Fruit fly (Drosophila melanogaster) whole organism, embryonic: ENCODE results near the gene mRpS9.

Source experiments
- Atf3 ChIP-seq: fragments of 200-800 bp; sonication (Bioruptor generic); optimal IDR thresholded peaks from 3 replicates; lab custom pipeline; 2016; ENCODE audit warnings: missing biosample characterization, missing genetic modification characterization
- CG10147 ChIP-seq: fragments of 200-800 bp; sonication (Bioruptor generic); optimal IDR thresholded peaks from 2 replicates; lab custom pipeline; 2019; ENCODE audit warnings: missing biosample characterization, mild to moderate bottlenecking, missing genetic modification characterization, moderate library complexity
- CG10274 ChIP-seq: fragments of 200-800 bp; sonication (Bioruptor generic); optimal IDR thresholded peaks from 3 replicates; lab custom pipeline; 2017; ENCODE audit warnings: missing biosample characterization, mild to moderate bottlenecking, missing genetic modification characterization
- CG10321 ChIP-seq: fragments of 200-800 bp; sonication (Bioruptor generic); IDR thresholded peaks from 2 replicates; pipeline ENCODE4 v1.3.6; 2022; ENCODE audit warnings: missing biosample characterization, missing genetic modification characterization
- CG10543 ChIP-seq: fragments of 200-800 bp; sonication (Bioruptor generic); optimal IDR thresholded peaks from 3 replicates; lab custom pipeline; 2017; ENCODE audit warnings: missing biosample characterization, mild to moderate bottlenecking, missing genetic modification characterization, moderate library complexity
- CG12236 ChIP-seq: fragments of 200-800 bp; sonication (Bioruptor generic); optimal IDR thresholded peaks from 2 replicates; lab custom pipeline; 2016; ENCODE audit warnings: missing biosample characterization, missing genetic modification characterization
- CG14965 ChIP-seq: fragments of 200-800 bp; sonication (Bioruptor generic); optimal IDR thresholded peaks from 2 replicates; lab custom pipeline; 2016; ENCODE audit warnings: missing biosample characterization, missing genetic modification characterization, borderline replicate concordance
- CG15479 ChIP-seq: fragments of 200-800 bp; sonication (Bioruptor generic); optimal IDR thresholded peaks from 3 replicates; lab custom pipeline; 2019; ENCODE audit warnings: missing biosample characterization, mild to moderate bottlenecking, missing genetic modification characterization, moderate library complexity
- CG15514 ChIP-seq: fragments of 200-800 bp; sonication (Bioruptor generic); optimal IDR thresholded peaks from 3 replicates; lab custom pipeline; 2017; ENCODE audit warnings: missing biosample characterization, missing genetic modification characterization, mild to moderate bottlenecking, moderate library complexity, missing genetic modification reagents
- CG1602 ChIP-seq: fragments of 200-800 bp; sonication (Bioruptor generic); optimal IDR thresholded peaks from 3 replicates; lab custom pipeline; 2016; ENCODE audit warnings: missing biosample characterization, missing genetic modification characterization
- CG1832 ChIP-seq: fragments of 200-800 bp; sonication (Bioruptor generic); optimal IDR thresholded peaks from 2 replicates; lab custom pipeline; 2017; ENCODE audit warnings: missing biosample characterization, mild to moderate bottlenecking, missing genetic modification characterization, inconsistent platforms
- CG18599 ChIP-seq: fragments of 200-800 bp; sonication (Bioruptor generic); optimal IDR thresholded peaks from 3 replicates; lab custom pipeline; 2017; ENCODE audit warnings: missing biosample characterization, missing genetic modification characterization, mild to moderate bottlenecking, moderate library complexity, missing genetic modification reagents
- CG2116 ChIP-seq: fragments of 200-800 bp; sonication (Bioruptor generic); optimal IDR thresholded peaks from 3 replicates; lab custom pipeline; 2018; ENCODE audit warnings: missing biosample characterization, mild to moderate bottlenecking, missing genetic modification characterization
- CG30403 ChIP-seq: fragments of 200-800 bp; sonication (Bioruptor generic); optimal IDR thresholded peaks from 3 replicates; lab custom pipeline; 2016; ENCODE audit warnings: missing biosample characterization, missing genetic modification characterization
- CG31365 ChIP-seq: fragments of 200-800 bp; sonication (Bioruptor generic); optimal IDR thresholded peaks from 2 replicates; lab custom pipeline; 2018; ENCODE audit warnings: missing biosample characterization, mild to moderate bottlenecking, missing genetic modification characterization
- CG31441 ChIP-seq: fragments of 200-800 bp; sonication (Bioruptor generic); IDR thresholded peaks from 2 replicates; pipeline ENCODE4 v1.3.6; 2022; ENCODE audit warnings: missing biosample characterization, missing genetic modification characterization
- CG32767 ChIP-seq: fragments of 200-800 bp; sonication (Bioruptor generic); IDR thresholded peaks from 2 replicates; pipeline ENCODE4 v1.3.6; 2022; ENCODE audit warnings: missing biosample characterization, missing genetic modification characterization
- CG3995 ChIP-seq: fragments of 200-800 bp; sonication (Bioruptor generic); optimal IDR thresholded peaks from 3 replicates; lab custom pipeline; 2016; ENCODE audit warnings: missing biosample characterization, missing genetic modification characterization
- CG4854 ChIP-seq: fragments of 200-800 bp; sonication (Bioruptor generic); optimal IDR thresholded peaks from 2 replicates; lab custom pipeline; 2016; ENCODE audit warnings: missing biosample characterization, missing genetic modification characterization, inconsistent platforms
- CG9727 ChIP-seq: fragments of 200-800 bp; sonication (Bioruptor generic); optimal IDR thresholded peaks from 3 replicates; lab custom pipeline; 2017; ENCODE audit warnings: missing biosample characterization, mild to moderate bottlenecking, missing genetic modification characterization
- D ChIP-seq, 2 experiments: fragments of 200-800 bp in 1 of 2; fragments of >200 bp in 1 of 2; sonication (Bioruptor generic) in 1 of 2; optimal IDR thresholded peaks; 2 replicates in 1 of 2; 3 replicates in 1 of 2; lab custom pipeline; 2017; ENCODE audit warnings: mild to moderate bottlenecking in 1 of 2, missing biosample characterization in 1 of 2, missing genetic modification characterization in 1 of 2, missing genetic modification reagents in 1 of 2
- E2f1 ChIP-seq: fragments of 200-800 bp; sonication (Bioruptor generic); IDR thresholded peaks from 2 replicates; pipeline ENCODE4 v1.3.6; 2022; ENCODE audit warnings: missing biosample characterization, missing genetic modification characterization
- ERR ChIP-seq: fragments of 200-800 bp; sonication (Bioruptor generic); optimal IDR thresholded peaks from 2 replicates; lab custom pipeline; 2016; ENCODE audit warnings: missing biosample characterization, missing genetic modification characterization
- Eip74EF ChIP-seq, 2 experiments: fragments of 200-800 bp in 1 of 2; fragments of >200 bp in 1 of 2; sonication (Bioruptor generic) in 1 of 2; optimal IDR thresholded peaks; 2 replicates each; lab custom pipeline; 2017 to 2019; ENCODE audit warnings: missing biosample characterization in 2 of 2, missing genetic modification characterization in 2 of 2, mild to moderate bottlenecking in 1 of 2, moderate library complexity in 1 of 2
- Ets97D ChIP-seq: fragments of 200-800 bp; sonication (Bioruptor generic); optimal IDR thresholded peaks from 3 replicates; lab custom pipeline; 2016; ENCODE audit warnings: missing biosample characterization, missing genetic modification characterization
- HHEX ChIP-seq: fragments of 200-800 bp; sonication (Bioruptor generic); optimal IDR thresholded peaks from 3 replicates; lab custom pipeline; 2017; ENCODE audit warnings: missing biosample characterization, mild to moderate bottlenecking, missing genetic modification characterization, missing genetic modification reagents
- HLH3B ChIP-seq: fragments of 200-800 bp; sonication (Bioruptor generic); IDR thresholded peaks from 2 replicates; pipeline ENCODE4 v1.3.6; 2022; ENCODE audit warnings: missing biosample characterization, missing genetic modification characterization
- MTF-1 ChIP-seq: fragments of 200-800 bp; sonication (Bioruptor generic); optimal IDR thresholded peaks from 2 replicates; lab custom pipeline; 2018; ENCODE audit warnings: missing biosample characterization, mild to moderate bottlenecking, missing genetic modification characterization, borderline replicate concordance
- Mes4 ChIP-seq: fragments of 200-800 bp; sonication (Bioruptor generic); optimal IDR thresholded peaks from 2 replicates; lab custom pipeline; 2016; ENCODE audit warnings: missing biosample characterization, missing genetic modification characterization
- NC2β ChIP-seq: fragments of 200-800 bp; sonication (Bioruptor generic); optimal IDR thresholded peaks from 2 replicates; lab custom pipeline; 2016; ENCODE audit warnings: missing biosample characterization, missing genetic modification characterization
- ac ChIP-seq: fragments of 200-800 bp; sonication (Bioruptor generic); optimal IDR thresholded peaks from 3 replicates; lab custom pipeline; 2017; ENCODE audit warnings: missing biosample characterization, mild to moderate bottlenecking, missing genetic modification characterization
- al ChIP-seq: fragments of 200-800 bp; sonication (Bioruptor generic); IDR thresholded peaks from 2 replicates; pipeline ENCODE4 v1.3.6; 2022; ENCODE audit warnings: missing biosample characterization, missing genetic modification characterization
- az2 ChIP-seq: fragments of 200-800 bp; sonication (Bioruptor generic); optimal IDR thresholded peaks from 3 replicates; lab custom pipeline; 2016; ENCODE audit warnings: missing biosample characterization, missing genetic modification characterization
- btn ChIP-seq: fragments of 200-800 bp; sonication (Bioruptor generic); optimal IDR thresholded peaks from 2 replicates; lab custom pipeline; 2016; ENCODE audit warnings: missing biosample characterization, missing genetic modification characterization
- cg ChIP-seq: fragments of 200-800 bp; sonication (Bioruptor generic); optimal IDR thresholded peaks from 3 replicates; lab custom pipeline; 2019; ENCODE audit warnings: missing biosample characterization, mild to moderate bottlenecking, missing genetic modification characterization, moderate library complexity
- dan ChIP-seq: fragments of 200-800 bp; sonication (Bioruptor generic); IDR thresholded peaks from 2 replicates; pipeline ENCODE4 v1.3.6; 2022; ENCODE audit warnings: missing biosample characterization, missing genetic modification characterization
- eve ChIP-seq, 2 experiments: fragments of >200 bp; optimal IDR thresholded peaks; 2 replicates each; lab custom pipeline; 2017; ENCODE audit warnings: missing biosample characterization in 2 of 2, missing genetic modification characterization in 2 of 2
- inv ChIP-seq: fragments of 200-800 bp; sonication (Bioruptor generic); IDR thresholded peaks from 2 replicates; pipeline ENCODE4 v1.3.6; 2022; ENCODE audit warnings: missing biosample characterization, missing genetic modification characterization; ENCODE audit not compliant: partially characterized antibody
- lab ChIP-seq: fragments of 200-800 bp; sonication (Bioruptor generic); optimal IDR thresholded peaks from 3 replicates; lab custom pipeline; 2017; ENCODE audit warnings: missing biosample characterization, missing genetic modification characterization, mild to moderate bottlenecking, moderate library complexity, missing genetic modification reagents
- pnt ChIP-seq: fragments of 200-800 bp; sonication (Bioruptor generic); optimal IDR thresholded peaks from 3 replicates; lab custom pipeline; 2016; ENCODE audit warnings: missing biosample characterization, missing genetic modification characterization
- pum ChIP-seq: fragments of 200-800 bp; sonication (Bioruptor generic); optimal IDR thresholded peaks from 2 replicates; lab custom pipeline; 2016; ENCODE audit warnings: missing biosample characterization, missing genetic modification characterization
- pzg ChIP-seq: fragments of 200-800 bp; sonication (Bioruptor generic); optimal IDR thresholded peaks from 3 replicates; lab custom pipeline; 2018; ENCODE audit warnings: missing biosample characterization, mild to moderate bottlenecking, missing genetic modification characterization, moderate library complexity
- row ChIP-seq: fragments of 200-800 bp; sonication (Bioruptor generic); IDR thresholded peaks from 3 replicates; pipeline ENCODE4 v1.3.6; 2022; ENCODE audit warnings: missing biosample characterization, missing genetic modification characterization
- sug ChIP-seq: fragments of 200-800 bp; optimal IDR thresholded peaks from 2 replicates; lab custom pipeline; 2019; ENCODE audit warnings: missing biosample characterization, mild to moderate bottlenecking, missing genetic modification characterization, moderate library complexity
- tio ChIP-seq: fragments of 200-800 bp; sonication (Bioruptor generic); optimal IDR thresholded peaks from 2 replicates; lab custom pipeline; 2017; ENCODE audit warnings: missing biosample characterization, missing genetic modification characterization, inconsistent platforms
- ttk ChIP-seq: fragments of 200-800 bp; sonication (Bioruptor generic); IDR thresholded peaks from 2 replicates; pipeline ENCODE4 v2.1.2; 2022; ENCODE audit warnings: missing biosample characterization, missing genetic modification characterization
- vfl ChIP-seq: fragments of 200-800 bp; sonication (Bioruptor generic); optimal IDR thresholded peaks from 2 replicates; lab custom pipeline; 2016; ENCODE audit warnings: missing biosample characterization, missing genetic modification characterization
- vvl ChIP-seq: fragments of 200-800 bp; sonication (Bioruptor generic); IDR thresholded peaks from 2 replicates; pipeline ENCODE4 v1.3.6; 2022; ENCODE audit warnings: missing biosample characterization, missing genetic modification characterization
- wor ChIP-seq: fragments of 200-800 bp; sonication (Bioruptor generic); IDR thresholded peaks from 2 replicates; pipeline ENCODE4 v1.3.6; 2022; ENCODE audit warnings: missing biosample characterization, missing genetic modification characterization
- zfh1 ChIP-seq: fragments of 200-800 bp; sonication (Bioruptor generic); IDR thresholded peaks from 3 replicates; pipeline ENCODE4 v1.3.6; 2022; ENCODE audit warnings: missing biosample characterization, missing genetic modification characterization

The mRpS9 gene

dm6 chr3R:7886859-7887190 lies 15.6 kb downstream of the mRpS9 start, which contains the start of gene ArgRS-m (continued):
- TF ChIP-seq CG10147 (GFP tag; lab: Kevin White, UChicago) (peak; percentile 30), HHEX (GFP tag; lab: Kevin White, UChicago) (no peak), lab (GFP tag; lab: Kevin White, UChicago) (peak; percentile 78), Atf3 (peak; percentile 55), Mes4 (GFP tag; lab: Kevin White, UChicago) (peak; percentile 29), CG3995 (GFP tag; lab: Kevin White, UChicago) (peak; percentile 12), eve (GFP tag; optimal IDR thresholded peaks at IDR 0.05; lab: Kevin White, UChicago) (no peak), MTF-1 (GFP tag; lab: Kevin White, UChicago) (no peak), CG10321 (GFP tag; lab: Robert Waterston, UW) (no peak), HLH3B (GFP tag; lab: Robert Waterston, UW) (0 out of 2 replicates have a peak, but pooled peaks have one; percentile 7), CG14965 (GFP tag; lab: Kevin White, UChicago) (no peak), az2 (GFP tag; lab: Kevin White, UChicago) (no peak), CG1832 (GFP tag; lab: Kevin White, UChicago) (no peak), btn (GFP tag; lab: Kevin White, UChicago) (no peak), vfl (GFP tag; lab: Kevin White, UChicago) (no peak), CG31365 (tag; lab: Kevin White, UChicago) (no peak), pzg (GFP tag; lab: Kevin White, UChicago) (peak; percentile 83), wor (GFP tag; lab: Robert Waterston, UW) (no peak), CG12236 (GFP tag; lab: Kevin White, UChicago) (no peak), CG30403 (GFP tag; lab: Kevin White, UChicago) (peak; percentile 66), inv (no peak), CG32767 (GFP tag; lab: Robert Waterston, UW) (0 out of 2 replicates have a peak, but pooled peaks have one; percentile 47), NC2β (peak; percentile 24), al (no peak; the same call in 1 of the 2 replicates), Ets97D (GFP tag; lab: Kevin White, UChicago) (peak; percentile 63), CG18599 (GFP tag; lab: Kevin White, UChicago) (peak; percentile 75), cg (no peak), ac (GFP tag; lab: Kevin White, UChicago) (no peak), ERR (GFP tag; lab: Kevin White, UChicago) (peak; percentile 16), tio (GFP tag; lab: Kevin White, UChicago) (no peak), pnt (GFP tag; lab: Kevin White, UChicago) (no peak), CG10543 (peak; percentile 59), CG1602 (GFP tag; lab: Kevin White, UChicago) (peak; percentile 16), pum (GFP tag; lab: Kevin White, UChicago) (no peak), E2f1 (GFP tag; lab: Robert Waterston, UW) (no peak), CG31441 (no peak), CG15479 (GFP tag; lab: Kevin White, UChicago) (no peak), CG15514 (peak; percentile 95), Eip74EF (GFP tag; optimal IDR thresholded peaks at IDR 0.05; lab: Kevin White, UChicago) (no peak), row (peak; percentile 59; the same call in 2 of the 3 replicates), CG9727 (peak; percentile 46), CG10274 (GFP tag; lab: Kevin White, UChicago) (no peak), ttk (GFP tag; lab: Robert Waterston, UW) (no peak), zfh1 (GFP tag; lab: Robert Waterston, UW) (no peak), CG4854 (no peak), sug (tag; lab: Kevin White, UChicago) (peak; percentile 44), CG2116 (GFP tag; lab: Kevin White, UChicago) (peak; percentile 49), D (optimal IDR thresholded peaks at IDR 0.05; lab: Kevin White, UChicago) (no peak), D (GFP tag; optimal IDR thresholded peaks at IDR 0.05; lab: Kevin White, UChicago) (no peak), dan (GFP tag; lab: Robert Waterston, UW) (no peak), vvl (GFP tag; lab: Robert Waterston, UW) (peak; percentile 53; the same call in 1 of the 2 replicates)
